Worm (Caenorhabditis elegans): ENCODE results near the gene C55A6.1.

ce11 chrV:11552379-11552778 lies 47.6 kb upstream of the C55A6.1 start, which contains the start of gene srx-85:
- no peak for TF ChIP-seq him-1 (tag; optimal IDR thresholded peaks at IDR 0.05)
- TF ChIP-seq W03F9.2 (tag; optimal IDR thresholded peaks at IDR 0.05): no peak

Data from whole organism, L4/young adult.